Worm (Caenorhabditis elegans) whole organism, young adult: Measurements from ENCODE around the gene his-69.

Source experiments
- B0336.3 ChIP-seq: fragments of 200-800 bp; sonication (Bioruptor generic); IDR thresholded peaks from 2 replicates; pipeline ENCODE4 v1.3.6; 2022; ENCODE audit warnings: missing genetic modification characterization, missing compliant biosample characterization
- C06A6.2 ChIP-seq: fragments of 200-800 bp; sonication (Bioruptor generic); conservative IDR thresholded peaks from 2 replicates; pipeline ENCODE4 v1.3.6; 2022; ENCODE audit warnings: missing genetic modification characterization, missing compliant biosample characterization
- C17E4.6 ChIP-seq: fragments of 200-800 bp; sonication (Bioruptor generic); IDR thresholded peaks from 2 replicates; pipeline ENCODE4 v1.3.6; 2022; ENCODE audit warnings: missing genetic modification reagents, missing genetic modification characterization, missing compliant biosample characterization
- F22D6.2 ChIP-seq: sonication (generic microtip); optimal IDR thresholded peaks from 2 replicates; lab custom pipeline; 2016; ENCODE audit warnings: mild to moderate bottlenecking, missing genetic modification characterization, missing compliant biosample characterization
- F23B12.7 ChIP-seq: sonication (generic microtip); optimal IDR thresholded peaks from 2 replicates; lab custom pipeline; 2017; ENCODE audit warnings: missing genetic modification characterization, mild to moderate bottlenecking, missing compliant biosample characterization, antibody characterized with exemption, moderate library complexity; ENCODE audit not compliant: insufficient read depth
- F39B2.1 ChIP-seq: fragments of 200-800 bp; sonication (Bioruptor generic); IDR thresholded peaks from 2 replicates; pipeline ENCODE4 v1.3.6; 2022; ENCODE audit warnings: missing genetic modification reagents, missing genetic modification characterization, missing compliant biosample characterization
- K11D2.4 ChIP-seq: fragments of 200-800 bp; sonication (Bioruptor generic); IDR thresholded peaks from 2 replicates; pipeline ENCODE4 v1.3.6; 2022; ENCODE audit warnings: missing genetic modification reagents, missing genetic modification characterization, missing compliant biosample characterization
- Y53F4B.3 ChIP-seq: fragments of 200-800 bp; sonication (Bioruptor generic); IDR thresholded peaks from 2 replicates; pipeline ENCODE4 v1.3.6; 2022; ENCODE audit warnings: missing genetic modification reagents, missing genetic modification characterization, missing compliant biosample characterization
- Y67H2A.10 ChIP-seq: fragments of 200-800 bp; sonication (Bioruptor generic); conservative IDR thresholded peaks from 2 replicates; pipeline ENCODE4 v1.3.6; 2022; ENCODE audit warnings: missing genetic modification reagents, missing genetic modification characterization, missing compliant biosample characterization
- Y79H2A.3 ChIP-seq: fragments of 200-800 bp; sonication (Bioruptor generic); conservative IDR thresholded peaks from 2 replicates; pipeline ENCODE4 v1.3.6; 2022; ENCODE audit warnings: missing genetic modification reagents, missing genetic modification characterization, missing compliant biosample characterization
- Y95B8A.8 ChIP-seq: fragments of 200-800 bp; sonication (Bioruptor generic); IDR thresholded peaks from 2 replicates; pipeline ENCODE4 v1.3.6; 2022; ENCODE audit warnings: missing genetic modification reagents, missing genetic modification characterization, missing compliant biosample characterization
- ZK185.1 ChIP-seq: sonication (generic microtip); optimal IDR thresholded peaks from 2 replicates; lab custom pipeline; 2016; ENCODE audit warnings: mild to moderate bottlenecking, missing genetic modification characterization, missing compliant biosample characterization; ENCODE audit not compliant: poor library complexity, severe bottlenecking
- akir-1 ChIP-seq: fragments of 200-800 bp; sonication (Bioruptor generic); optimal IDR thresholded peaks from 2 replicates; lab custom pipeline; 2018; ENCODE audit warnings: mild to moderate bottlenecking, missing genetic modification characterization, moderate library complexity, missing compliant biosample characterization
- ama-1 ChIP-seq, 3 experiments: fragments of 150-350 bp in 1 of 3; sonication (generic microtip) in 2 of 3; optimal IDR thresholded peaks; 2 replicates each; lab custom pipeline; 2014 to 2018; ENCODE audit warnings: missing biosample characterization in 2 of 3, missing genetic modification characterization in 2 of 3, missing genetic modification reagents in 2 of 3
- aptf-3 ChIP-seq: fragments of 200-800 bp; sonication (Bioruptor generic); IDR thresholded peaks from 2 replicates; pipeline ENCODE4 v1.3.6; 2022; ENCODE audit warnings: missing genetic modification characterization, missing compliant biosample characterization
- athp-1 ChIP-seq: sonication (generic microtip); optimal IDR thresholded peaks from 2 replicates; lab custom pipeline; 2017; ENCODE audit warnings: mild to moderate bottlenecking, missing genetic modification characterization, missing compliant biosample characterization
- attf-5 ChIP-seq: fragments of 200-800 bp; sonication (Bioruptor generic); optimal IDR thresholded peaks from 2 replicates; lab custom pipeline; 2018; ENCODE audit warnings: mild to moderate bottlenecking, missing genetic modification characterization, missing compliant biosample characterization
- cebp-1 ChIP-seq, 2 experiments: fragments of 200-800 bp in 1 of 2; sonication (Bioruptor generic) in 1 of 2; sonication (generic microtip) in 1 of 2; IDR thresholded peaks in 1 of 2; optimal IDR thresholded peaks in 1 of 2; 2 replicates each; pipeline versions ENCODE4 v1.3.6 to Lab custom; 2017 to 2022; ENCODE audit warnings: missing compliant biosample characterization in 2 of 2, missing genetic modification characterization in 2 of 2, mild to moderate bottlenecking in 1 of 2, missing genetic modification reagents in 1 of 2, moderate library complexity in 1 of 2
- cebp-2 ChIP-seq: fragments of 200-800 bp; sonication (Bioruptor generic); IDR thresholded peaks from 2 replicates; pipeline ENCODE4 v1.3.6; 2022; ENCODE audit warnings: missing genetic modification characterization, missing compliant biosample characterization
- ceh-79 ChIP-seq: sonication (generic microtip); optimal IDR thresholded peaks from 2 replicates; lab custom pipeline; 2017; ENCODE audit warnings: mild to moderate bottlenecking, missing genetic modification characterization, missing compliant biosample characterization
- die-1 ChIP-seq: sonication (generic microtip); optimal IDR thresholded peaks from 2 replicates; lab custom pipeline; 2016; ENCODE audit warnings: missing genotype, mild to moderate bottlenecking, missing genetic modification characterization, missing compliant biosample characterization
- hlh-12 ChIP-seq: sonication (generic microtip); optimal IDR thresholded peaks from 2 replicates; lab custom pipeline; 2016; ENCODE audit warnings: missing genetic modification characterization, missing compliant biosample characterization
- lin-35 ChIP-seq, 3 experiments: fragments of 150-350 bp in 2 of 3; sonication (generic microtip) in 1 of 3; optimal IDR thresholded peaks; 2 replicates each; lab custom pipeline; 2014 to 2018; ENCODE audit warnings: missing biosample characterization in 3 of 3, missing genetic modification characterization in 3 of 3, missing genetic modification reagents in 3 of 3
- lin-40 ChIP-seq: sonication (generic microtip); optimal IDR thresholded peaks from 2 replicates; lab custom pipeline; 2016; ENCODE audit warnings: missing genetic modification characterization, mild to moderate bottlenecking, missing compliant biosample characterization, missing genotype, missing genetic modification reagents
- lsy-27 ChIP-seq: sonication (generic microtip); optimal IDR thresholded peaks from 2 replicates; lab custom pipeline; 2017; ENCODE audit warnings: missing genetic modification characterization, mild to moderate bottlenecking, missing compliant biosample characterization, antibody characterized with exemption, missing genotype, borderline replicate concordance; ENCODE audit not compliant: insufficient read depth
- madf-10 ChIP-seq: sonication (generic microtip); optimal IDR thresholded peaks from 2 replicates; lab custom pipeline; 2016; ENCODE audit warnings: mild to moderate bottlenecking, missing genetic modification characterization, missing compliant biosample characterization
- madf-6 ChIP-seq: fragments of 200-800 bp; sonication (Bioruptor generic); IDR thresholded peaks from 2 replicates; pipeline ENCODE4 v1.3.6; 2022; ENCODE audit warnings: missing genetic modification reagents, missing genetic modification characterization, missing compliant biosample characterization
- madf-8 ChIP-seq: fragments of 200-800 bp; sonication (Bioruptor generic); conservative IDR thresholded peaks from 2 replicates; pipeline ENCODE4 v1.3.6; 2022; ENCODE audit warnings: missing genetic modification reagents, missing genetic modification characterization, missing compliant biosample characterization
- mel-28 ChIP-seq: sonication (generic microtip); optimal IDR thresholded peaks from 2 replicates; lab custom pipeline; 2016; ENCODE audit warnings: borderline replicate concordance, mild to moderate bottlenecking, missing genetic modification characterization, missing compliant biosample characterization
- nfyb-1 ChIP-seq: fragments of 200-800 bp; sonication (Bioruptor generic); IDR thresholded peaks from 2 replicates; pipeline ENCODE4 v1.3.6; 2022; ENCODE audit warnings: missing genetic modification reagents, missing genetic modification characterization, missing compliant biosample characterization
- pha-4 ChIP-seq: fragments of 150-350 bp; sonication (generic microtip); optimal IDR thresholded peaks from 2 replicates; lab custom pipeline; 2014; ENCODE audit warnings: missing biosample characterization, missing genetic modification reagents, missing genetic modification characterization
- snpc-1.1 ChIP-seq: sonication (generic microtip); optimal IDR thresholded peaks from 2 replicates; lab custom pipeline; 2017; ENCODE audit warnings: missing genetic modification characterization, mild to moderate bottlenecking, missing compliant biosample characterization, antibody characterized with exemption, moderate library complexity, missing genotype, missing genetic modification reagents; ENCODE audit not compliant: insufficient read depth
- somi-1 ChIP-seq: fragments of 200-800 bp; sonication (Bioruptor generic); optimal IDR thresholded peaks from 2 replicates; lab custom pipeline; 2018; ENCODE audit warnings: mild to moderate bottlenecking, missing genetic modification characterization, missing compliant biosample characterization
- sptf-2 ChIP-seq: fragments of 200-800 bp; sonication (Bioruptor generic); optimal IDR thresholded peaks from 2 replicates; lab custom pipeline; 2018; ENCODE audit warnings: mild to moderate bottlenecking, missing genetic modification characterization, missing compliant biosample characterization
- tbp1 ChIP-seq: fragments of 200-800 bp; sonication (Bioruptor generic); optimal IDR thresholded peaks from 2 replicates; lab custom pipeline; 2018; ENCODE audit warnings: mild to moderate bottlenecking, missing genetic modification characterization, missing compliant biosample characterization
- unc-130 ChIP-seq: sonication (generic microtip); optimal IDR thresholded peaks from 2 replicates; lab custom pipeline; 2016; ENCODE audit warnings: missing genetic modification reagents, missing genetic modification characterization, missing compliant biosample characterization
- ztf-26 ChIP-seq: sonication (generic microtip); optimal IDR thresholded peaks from 2 replicates; lab custom pipeline; 2017; ENCODE audit warnings: missing genetic modification characterization, missing compliant biosample characterization

The his-69 gene

DNA sequence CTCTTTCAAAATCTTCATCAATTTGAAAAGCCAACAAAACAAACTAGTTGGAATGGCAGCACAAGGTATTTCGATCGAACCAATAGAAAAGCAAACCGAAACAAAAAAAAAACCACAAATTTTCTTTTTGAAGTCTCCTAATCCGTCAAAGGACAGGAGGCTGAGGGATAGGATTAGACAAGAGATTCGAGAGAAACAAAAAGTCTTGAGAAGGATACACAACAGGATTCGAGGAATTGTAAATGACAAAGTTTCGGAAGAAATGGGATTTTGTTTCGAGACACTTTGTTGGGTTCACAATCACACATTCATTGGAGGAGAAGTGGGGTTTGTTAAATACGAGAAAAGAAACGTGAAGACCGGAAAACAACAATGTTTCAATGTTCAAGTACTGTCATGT is 42.5 kb upstream of the his-69 start:
- TF ChIP-seq Y67H2A.10 (GFP tag; lab: Robert Waterston, UW), result no peak
- no peak for TF ChIP-seq snpc-1.1 (tag; lab: Kevin White, UChicago)
- TF ChIP-seq madf-10 (tag; lab: Kevin White, UChicago), result no peak
- no peak for TF ChIP-seq lin-40
- TF ChIP-seq F39B2.1 (GFP tag; lab: Robert Waterston, UW), result no peak
- TF ChIP-seq mel-28, result no peak

ce11 chrIII:4099884-4100596 is 41.5 kb upstream of the his-69 start:
- TF ChIP-seq cebp-2 (GFP tag; lab: Robert Waterston, UW) (no peak), lin-35 (GFP tag; optimal IDR thresholded peaks at IDR 0.05; lab: Kevin White, UChicago) (no peak), cebp-1 (GFP tag; IDR thresholded peaks at IDR 0.05; lab: Robert Waterston, UW) (no peak), cebp-1 (tag; optimal IDR thresholded peaks at IDR 0.05; lab: Kevin White, UChicago) (peak; percentile 37), attf-5 (GFP tag; lab: Kevin White, UChicago) (peak; percentile 43), tbp1 (GFP tag; lab: Kevin White, UChicago) (peak; percentile 7), madf-6 (GFP tag; lab: Robert Waterston, UW) (no peak), K11D2.4 (GFP tag; lab: Robert Waterston, UW) (no peak), aptf-3 (no peak), madf-8 (no peak), pha-4 (tag; lab: Kevin White, UChicago) (no peak), lin-40 (peak; percentile 55), nfyb-1 (GFP tag; lab: Robert Waterston, UW) (0 out of 2 replicates have a peak, but pooled peaks have one; percentile 45), C06A6.2 (GFP tag; lab: Robert Waterston, UW) (peak; percentile 24; the same call in 1 of the 2 replicates), die-1 (tag; lab: Kevin White, UChicago) (peak; percentile 12), somi-1 (GFP tag; lab: Kevin White, UChicago) (peak; percentile 93), ZK185.1 (tag; lab: Kevin White, UChicago) (peak; percentile 4), Y53F4B.3 (no peak), B0336.3 (no peak), ztf-26 (peak; percentile 78), athp-1 (no peak), F22D6.2 (tag; lab: Kevin White, UChicago) (no peak), Y95B8A.8 (GFP tag; lab: Robert Waterston, UW) (no peak), akir-1 (GFP tag; lab: Kevin White, UChicago) (no peak), Y79H2A.3 (GFP tag; lab: Robert Waterston, UW) (0 out of 2 replicates have a peak, but pooled peaks have one; percentile 13), F23B12.7 (tag; lab: Kevin White, UChicago) (no peak)
- TF ChIP-seq, all 124 proteins: peak for 11

ce11 chrIII:4098751-4099150 is 40.2 kb upstream of the his-69 start:
- peak; percentile 68 for TF ChIP-seq ama-1 (optimal IDR thresholded peaks at IDR 0.05; lab: Kevin White, UChicago)
- no peak for TF ChIP-seq ama-1 (GFP tag; optimal IDR thresholded peaks at IDR 0.05; lab: Kevin White, UChicago)
- no peak for TF ChIP-seq lsy-27 (tag; lab: Kevin White, UChicago)
- TF ChIP-seq unc-130 (GFP tag; lab: Kevin White, UChicago), result no peak
- no peak for TF ChIP-seq ceh-79 (tag; lab: Kevin White, UChicago)
- TF ChIP-seq hlh-12 (tag; lab: Kevin White, UChicago), result no peak
- no peak for TF ChIP-seq sptf-2 (GFP tag; lab: Kevin White, UChicago)
- no peak for TF ChIP-seq C17E4.6 (GFP tag; lab: Robert Waterston, UW)
